Fruit fly (Drosophila melanogaster) whole organism, wandering third instar larva: ENCODE data around the gene CG34258.
A peak's percentile ranks its signal among the peaks of the same experiment; 100 is the strongest.

Experiments
- Rel ChIP-seq, 2 experiments: fragments of 200-800 bp; sonication (Bioruptor generic) in 1 of 2; optimal IDR thresholded peaks; 2 replicates in 1 of 2; 3 replicates in 1 of 2; lab custom pipeline; 2016 to 2019; ENCODE audit warnings: mild to moderate bottlenecking in 2 of 2, missing biosample characterization in 2 of 2, missing genetic modification characterization in 2 of 2, moderate library complexity in 1 of 2
- brk ChIP-seq: fragments of 200-800 bp; sonication (Bioruptor generic); optimal IDR thresholded peaks from 2 replicates; lab custom pipeline; 2016; ENCODE audit warnings: missing biosample characterization, mild to moderate bottlenecking, missing genetic modification characterization
- fru ChIP-seq: fragments of 200-800 bp; sonication (Bioruptor generic); optimal IDR thresholded peaks from 3 replicates; lab custom pipeline; 2016; ENCODE audit warnings: missing biosample characterization, mild to moderate bottlenecking, missing genetic modification characterization
- sv ChIP-seq: fragments of 200-800 bp; sonication (Bioruptor generic); optimal IDR thresholded peaks from 3 replicates; lab custom pipeline; 2016; ENCODE audit warnings: missing biosample characterization, missing genetic modification characterization

The CG34258 gene

DNA sequence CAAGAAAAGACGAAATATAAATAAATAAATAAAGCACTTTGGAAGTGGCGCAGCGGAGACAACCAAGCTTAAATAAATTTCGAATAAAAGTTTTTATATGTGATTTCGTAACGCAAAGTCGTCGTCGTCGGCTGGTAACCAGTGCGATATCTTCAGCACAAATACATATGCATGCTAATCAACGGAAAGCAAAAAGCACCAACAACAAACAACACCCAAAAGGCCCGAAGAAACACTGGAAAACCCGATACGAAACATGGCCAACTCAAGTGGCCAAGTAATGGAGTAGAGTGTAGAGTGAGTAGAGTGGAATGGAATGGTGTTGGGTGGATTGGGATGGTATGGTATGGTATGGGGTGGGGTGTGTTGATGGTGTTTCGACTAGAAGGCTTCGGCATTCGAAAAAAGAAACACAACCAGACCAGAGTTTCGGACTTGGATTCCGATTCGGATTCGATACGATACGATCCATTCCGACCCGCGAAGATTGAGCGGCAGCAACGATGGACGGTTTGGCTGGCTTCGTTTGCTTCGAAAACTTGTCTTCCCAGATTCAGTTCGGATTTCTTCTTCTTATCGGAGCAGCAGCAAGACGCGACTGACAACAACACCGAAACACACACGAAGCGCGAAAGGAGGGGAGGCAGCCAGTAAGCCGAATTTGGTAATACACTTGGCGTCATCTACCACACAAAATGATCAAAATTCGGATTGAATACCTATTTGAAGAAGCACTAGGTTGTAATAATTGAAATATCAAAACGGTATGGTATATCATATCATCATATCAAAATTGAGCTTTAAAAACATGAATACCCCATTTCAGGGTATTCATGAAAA, 49.0 kb downstream of the CG34258 start (continued):
- peak; percentile 91 for TF ChIP-seq brk (GFP tag; lab: Kevin White, UChicago)
- peak; percentile 92 for TF ChIP-seq sv

DNA sequence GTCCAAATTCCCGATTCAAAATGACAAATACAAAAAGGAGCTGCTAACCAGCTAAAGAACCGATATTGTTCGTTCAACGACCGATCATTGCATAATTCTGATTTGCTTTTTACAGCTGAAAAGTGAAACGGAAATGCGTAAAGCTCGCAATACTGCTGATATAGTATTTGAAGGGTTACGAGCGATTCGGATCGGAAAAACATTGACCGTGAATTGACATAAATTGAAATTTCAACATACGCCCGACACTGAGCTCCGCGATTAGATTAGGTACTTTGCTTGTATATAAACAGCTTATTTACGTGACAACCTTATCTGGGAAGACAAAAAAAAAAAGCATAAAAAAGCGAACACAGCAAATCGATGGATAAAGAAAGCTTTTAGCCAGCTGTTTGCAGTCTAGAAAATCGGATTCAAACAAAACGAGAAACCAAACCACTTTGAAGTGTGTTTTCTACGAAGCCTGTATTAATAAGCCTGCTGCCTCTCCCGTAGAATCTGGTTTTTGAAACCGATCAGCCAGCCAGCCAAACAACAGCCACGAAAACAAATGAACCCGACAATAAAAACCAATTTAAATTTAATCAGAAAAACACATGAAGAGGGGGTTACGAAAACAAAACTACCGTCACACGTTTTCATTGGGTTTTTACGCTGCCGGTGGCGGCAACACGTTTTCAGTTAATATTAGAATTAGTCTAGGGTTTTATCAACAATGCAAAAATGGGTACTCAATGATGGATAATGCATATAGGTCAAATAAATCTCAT, 50.1 kb downstream of the CG34258 start:
- no peak for TF ChIP-seq Rel (GFP tag; optimal IDR thresholded peaks at IDR 0.05; lab: Kevin White, UChicago)
- peak; percentile 71 for TF ChIP-seq Rel (tag; optimal IDR thresholded peaks at IDR 0.05; lab: Kevin White, UChicago)
- no peak for TF ChIP-seq fru (GFP tag; lab: Kevin White, UChicago)
